Fruit fly (Drosophila melanogaster) whole organism, prepupa: Measurements from ENCODE around the gene Sf3b1.

Experiments used
- Blimp-1 ChIP-seq: fragments of 200-800 bp; sonication (Bioruptor generic); optimal IDR thresholded peaks from 3 replicates; lab custom pipeline; 2017; ENCODE audit warnings: missing biosample characterization, missing genetic modification characterization, mild to moderate bottlenecking, moderate library complexity, missing genetic modification reagents
- CG11762 ChIP-seq: fragments of 200-800 bp; sonication (Bioruptor generic); optimal IDR thresholded peaks from 3 replicates; lab custom pipeline; 2016; ENCODE audit warnings: missing biosample characterization, missing genetic modification characterization; ENCODE audit not compliant: insufficient read depth
- CG11902 ChIP-seq: fragments of 200-800 bp; sonication (Bioruptor generic); optimal IDR thresholded peaks from 3 replicates; lab custom pipeline; 2016; ENCODE audit warnings: missing biosample characterization, missing genetic modification characterization
- CG15336 ChIP-seq: fragments of 200-800 bp; sonication (Bioruptor generic); IDR thresholded peaks from 2 replicates; pipeline ENCODE4 v1.3.6; 2022; ENCODE audit warnings: missing biosample characterization, missing genetic modification characterization
- CG1621 ChIP-seq: fragments of 200-800 bp; sonication (Bioruptor generic); optimal IDR thresholded peaks from 3 replicates; lab custom pipeline; 2018; ENCODE audit warnings: missing biosample characterization, mild to moderate bottlenecking, missing genetic modification characterization
- CG3032 ChIP-seq: fragments of 200-800 bp; optimal IDR thresholded peaks from 2 replicates; lab custom pipeline; 2019; ENCODE audit warnings: missing biosample characterization, mild to moderate bottlenecking, missing genetic modification characterization, moderate library complexity
- CG31627 ChIP-seq: fragments of 200-800 bp; sonication (Bioruptor generic); optimal IDR thresholded peaks from 3 replicates; lab custom pipeline; 2016; ENCODE audit warnings: missing biosample characterization, missing genetic modification characterization
- CG32006 ChIP-seq: fragments of 200-800 bp; sonication (Bioruptor generic); optimal IDR thresholded peaks from 3 replicates; lab custom pipeline; 2017; ENCODE audit warnings: missing biosample characterization, mild to moderate bottlenecking, missing genetic modification characterization
- CG34406 ChIP-seq: fragments of 200-800 bp; sonication (Bioruptor generic); optimal IDR thresholded peaks from 3 replicates; lab custom pipeline; 2016; ENCODE audit warnings: missing biosample characterization, missing genetic modification characterization
- CG3919 ChIP-seq: fragments of 200-800 bp; sonication (Bioruptor generic); optimal IDR thresholded peaks from 3 replicates; lab custom pipeline; 2016; ENCODE audit warnings: missing biosample characterization, missing genetic modification characterization
- CG4318 ChIP-seq: fragments of 200-800 bp; sonication (Bioruptor generic); optimal IDR thresholded peaks from 3 replicates; lab custom pipeline; 2017; ENCODE audit warnings: missing biosample characterization, mild to moderate bottlenecking, missing genetic modification characterization
- CG6808 ChIP-seq: fragments of 200-800 bp; sonication (Bioruptor generic); optimal IDR thresholded peaks from 3 replicates; lab custom pipeline; 2017; ENCODE audit warnings: missing biosample characterization, missing genetic modification characterization, mild to moderate bottlenecking, moderate library complexity, missing genetic modification reagents
- CG6854 ChIP-seq: fragments of 200-800 bp; sonication (Bioruptor generic); optimal IDR thresholded peaks from 2 replicates; lab custom pipeline; 2017; ENCODE audit warnings: missing biosample characterization, mild to moderate bottlenecking, missing genetic modification characterization
- CG8119 ChIP-seq: fragments of 200-800 bp; sonication (Bioruptor generic); IDR thresholded peaks from 3 replicates; pipeline ENCODE4 v1.3.6; 2022; ENCODE audit warnings: missing biosample characterization, missing genetic modification characterization
- CG8319 ChIP-seq: fragments of 200-800 bp; sonication (Bioruptor generic); optimal IDR thresholded peaks from 3 replicates; lab custom pipeline; 2016; ENCODE audit warnings: missing biosample characterization, missing genetic modification characterization
- CG9139 ChIP-seq: fragments of 200-800 bp; sonication (Bioruptor generic); optimal IDR thresholded peaks from 3 replicates; lab custom pipeline; 2017; ENCODE audit warnings: missing biosample characterization, mild to moderate bottlenecking, missing genetic modification characterization
- Eip78C ChIP-seq: fragments of 200-800 bp; sonication (Bioruptor generic); peaks from one replicate; lab custom pipeline; 2016; ENCODE audit warnings: missing biosample characterization, missing genetic modification characterization
- Eip93F ChIP-seq: fragments of 200-800 bp; sonication (Bioruptor generic); optimal IDR thresholded peaks from 2 replicates; lab custom pipeline; 2016; ENCODE audit warnings: missing biosample characterization, mild to moderate bottlenecking, missing genetic modification characterization
- Ets21C ChIP-seq: fragments of 200-800 bp; sonication (Bioruptor generic); optimal IDR thresholded peaks from 3 replicates; lab custom pipeline; 2016; ENCODE audit warnings: missing biosample characterization, missing genetic modification characterization
- Hr38 ChIP-seq: sonication (Bioruptor generic); optimal IDR thresholded peaks from 2 replicates; lab custom pipeline; 2016; ENCODE audit warnings: missing biosample characterization, missing genetic modification characterization
- Hr39 ChIP-seq: fragments of 200-800 bp; sonication (Bioruptor generic); optimal IDR thresholded peaks from 2 replicates; lab custom pipeline; 2016; ENCODE audit warnings: missing biosample characterization, missing genetic modification characterization
- Lpt ChIP-seq: fragments of 200-800 bp; sonication (Bioruptor generic); optimal IDR thresholded peaks from 3 replicates; lab custom pipeline; 2016; ENCODE audit warnings: missing biosample characterization, missing genetic modification characterization
- Met ChIP-seq: fragments of 200-800 bp; sonication (Bioruptor generic); optimal IDR thresholded peaks from 3 replicates; lab custom pipeline; 2016; ENCODE audit warnings: missing biosample characterization, missing genetic modification characterization
- Smox ChIP-seq: fragments of 200-800 bp; sonication (Bioruptor generic); optimal IDR thresholded peaks from 3 replicates; lab custom pipeline; 2016; ENCODE audit warnings: missing biosample characterization, missing genetic modification characterization
- Sox14 ChIP-seq: fragments of 200-800 bp; sonication (Bioruptor generic); optimal IDR thresholded peaks from 3 replicates; lab custom pipeline; 2016; ENCODE audit warnings: missing biosample characterization, missing genetic modification characterization
- Sox15 ChIP-seq: fragments of 200-800 bp; sonication (Bioruptor generic); optimal IDR thresholded peaks from 3 replicates; lab custom pipeline; 2016; ENCODE audit warnings: missing biosample characterization, missing genetic modification characterization
- acj6 ChIP-seq: fragments of 200-800 bp; sonication (Bioruptor generic); optimal IDR thresholded peaks from 3 replicates; lab custom pipeline; 2016; ENCODE audit warnings: missing biosample characterization, missing genetic modification characterization
- cyc ChIP-seq: fragments of 200-800 bp; sonication (Bioruptor generic); optimal IDR thresholded peaks from 3 replicates; lab custom pipeline; 2016; ENCODE audit warnings: missing biosample characterization, missing genetic modification characterization
- dac ChIP-seq: fragments of 200-800 bp; sonication (Bioruptor generic); optimal IDR thresholded peaks from 2 replicates; lab custom pipeline; 2017; ENCODE audit warnings: missing biosample characterization, mild to moderate bottlenecking, missing genetic modification characterization
- dsx ChIP-seq: fragments of 200-800 bp; optimal IDR thresholded peaks from 3 replicates; lab custom pipeline; 2019; ENCODE audit warnings: missing biosample characterization, mild to moderate bottlenecking, missing genetic modification characterization, moderate library complexity; ENCODE audit not compliant: poor library complexity, severe bottlenecking
- eg ChIP-seq: fragments of 200-800 bp; sonication (Bioruptor generic); IDR thresholded peaks from 3 replicates; pipeline ENCODE4 v1.3.6; 2022; ENCODE audit warnings: missing biosample characterization, missing genetic modification characterization
- esn ChIP-seq: fragments of 200-800 bp; sonication (Bioruptor generic); optimal IDR thresholded peaks from 2 replicates; lab custom pipeline; 2016; ENCODE audit warnings: missing biosample characterization, mild to moderate bottlenecking, missing genetic modification characterization, moderate library complexity
- fd59A ChIP-seq: fragments of 200-800 bp; sonication (Bioruptor generic); optimal IDR thresholded peaks from 2 replicates; lab custom pipeline; 2017; ENCODE audit warnings: missing biosample characterization, mild to moderate bottlenecking, missing genetic modification characterization, missing genetic modification reagents
- fd85E ChIP-seq: fragments of 200-800 bp; sonication (Bioruptor generic); optimal IDR thresholded peaks from 3 replicates; lab custom pipeline; 2016; ENCODE audit warnings: missing biosample characterization, missing genetic modification characterization
- fkh ChIP-seq: fragments of 200-800 bp; sonication (Bioruptor generic); optimal IDR thresholded peaks from 3 replicates; lab custom pipeline; 2017; ENCODE audit warnings: missing biosample characterization, mild to moderate bottlenecking, missing genetic modification characterization, moderate library complexity
- lz ChIP-seq: fragments of 200-800 bp; sonication (Bioruptor generic); optimal IDR thresholded peaks from 3 replicates; lab custom pipeline; 2016; ENCODE audit warnings: missing biosample characterization, missing genetic modification characterization
- pdm3 ChIP-seq: fragments of 200-800 bp; sonication (Bioruptor generic); optimal IDR thresholded peaks from 3 replicates; lab custom pipeline; 2016; ENCODE audit warnings: missing biosample characterization, missing genetic modification characterization
- salr ChIP-seq, 2 experiments: fragments of 200-800 bp; sonication (Bioruptor generic); optimal IDR thresholded peaks; 3 replicates each; lab custom pipeline; 2016 to 2018; ENCODE audit warnings: missing biosample characterization in 2 of 2, missing genetic modification characterization in 2 of 2, mild to moderate bottlenecking in 1 of 2
- spab ChIP-seq: fragments of 200-800 bp; sonication (Bioruptor generic); optimal IDR thresholded peaks from 2 replicates; lab custom pipeline; 2017; ENCODE audit warnings: missing biosample characterization, mild to moderate bottlenecking, missing genetic modification characterization, missing genetic modification reagents
- ss ChIP-seq, 2 experiments: fragments of 200-800 bp; sonication (Bioruptor generic); optimal IDR thresholded peaks; 2 replicates in 1 of 2; 3 replicates in 1 of 2; lab custom pipeline; 2017 to 2018; ENCODE audit warnings: mild to moderate bottlenecking in 2 of 2, missing biosample characterization in 2 of 2, missing genetic modification characterization in 2 of 2, moderate library complexity in 1 of 2
- svp ChIP-seq: fragments of 200-800 bp; sonication (Bioruptor generic); peaks from one replicate; lab custom pipeline; 2016; ENCODE audit warnings: missing biosample characterization, missing genetic modification characterization
- topi ChIP-seq: fragments of 200-800 bp; sonication (Bioruptor generic); optimal IDR thresholded peaks from 3 replicates; lab custom pipeline; 2016; ENCODE audit warnings: missing biosample characterization, missing genetic modification characterization

The Sf3b1 gene

dm6 chr2L:568030-568429 is at the start of gene Sf3b1, which contains the start of gene Nle:
Sf3b1 (plus strand) TSS chr2L:568340.
Nle (minus strand) TSS chr2L:568121.
- TF ChIP-seq Smox (GFP tag; lab: Kevin White, UChicago): no peak
- TF ChIP-seq CG11902 (GFP tag; lab: Kevin White, UChicago): no peak
- no peak for TF ChIP-seq topi
- no peak for TF ChIP-seq spab (GFP tag; lab: Kevin White, UChicago)
- no peak for TF ChIP-seq Hr38 (GFP tag; lab: Kevin White, UChicago)
- TF ChIP-seq esn: peak; percentile 66
- peak; percentile 86 for TF ChIP-seq fkh (GFP tag; lab: Kevin White, UChicago)
- TF ChIP-seq CG3032 (tag; lab: Kevin White, UChicago): peak; percentile 61
- peak; percentile 39 for TF ChIP-seq CG31627
- no peak for TF ChIP-seq fd59A
- TF ChIP-seq CG8119: no peak

- TF ChIP-seq svp (GFP tag; lab: Kevin White, UChicago) (peak; percentile 33), acj6 (GFP tag; lab: Kevin White, UChicago) (no peak), lz (no peak)
These were observed 49.6 kb upstream of the Sf3b1 start for dm6 chr2L:518620-518913.

- peak; percentile 70 for TF ChIP-seq svp (GFP tag; lab: Kevin White, UChicago)
- TF ChIP-seq Eip78C (GFP tag; lab: Kevin White, UChicago): peak; percentile 54
- peak; percentile 17 for TF ChIP-seq CG6808 (GFP tag; lab: Kevin White, UChicago)
- TF ChIP-seq CG4318 (GFP tag; lab: Kevin White, UChicago): no peak
- no peak for TF ChIP-seq CG3919 (GFP tag; lab: Kevin White, UChicago)
- TF ChIP-seq spab (GFP tag; lab: Kevin White, UChicago): no peak
- TF ChIP-seq lz: no peak
- no peak for TF ChIP-seq CG32006
These were observed 48.9 kb upstream of the Sf3b1 start for dm6 chr2L:518979-519891.

- TF ChIP-seq Eip93F (no peak), fd59A (peak; percentile 25), Sox14 (GFP tag; lab: Kevin White, UChicago) (peak; percentile 37), CG3032 (tag; lab: Kevin White, UChicago) (no peak), CG11762 (GFP tag; lab: Kevin White, UChicago) (no peak), CG15336 (GFP tag; lab: Robert Waterston, UW) (peak; percentile 53), acj6 (GFP tag; lab: Kevin White, UChicago) (peak; percentile 59), CG1621 (tag; lab: Kevin White, UChicago) (peak; percentile 33), Lpt (GFP tag; lab: Kevin White, UChicago) (no peak), Ets21C (peak; percentile 47), salr (GFP tag; optimal IDR thresholded peaks at IDR 0.05; lab: Kevin White, UChicago) (peak in 1 of 2 experiments; percentile 25), CG34406 (GFP tag; lab: Kevin White, UChicago) (peak; percentile 66), CG6854 (GFP tag; lab: Kevin White, UChicago) (no peak), Hr39 (GFP tag; lab: Kevin White, UChicago) (peak; percentile 60), CG8319 (GFP tag; lab: Kevin White, UChicago) (peak; percentile 16), Met (GFP tag; lab: Kevin White, UChicago) (peak; percentile 65), fd85E (GFP tag; lab: Kevin White, UChicago) (no peak), CG31627 (peak; percentile 57), esn (peak; percentile 62), ss (GFP tag; optimal IDR thresholded peaks at IDR 0.05; lab: Kevin White, UChicago) (no peak), fkh (GFP tag; lab: Kevin White, UChicago) (no peak), cyc (peak; percentile 47), dac (GFP tag; lab: Kevin White, UChicago) (no peak), lz (peak; percentile 43), svp (GFP tag; lab: Kevin White, UChicago) (peak; percentile 70), Sox15 (GFP tag; lab: Kevin White, UChicago) (peak; percentile 67), Blimp-1 (GFP tag; lab: Kevin White, UChicago) (no peak), dsx (GFP tag; lab: Kevin White, UChicago) (no peak), eg (GFP tag; lab: Robert Waterston, UW) (0 out of 3 replicates have a peak, but pooled peaks have one; percentile 44), pdm3 (GFP tag; lab: Kevin White, UChicago) (peak; percentile 78), topi (peak; percentile 63), CG9139 (GFP tag; lab: Kevin White, UChicago) (no peak)
These were observed 47.7 kb upstream of the Sf3b1 start for dm6 chr2L:520331-521000.
